Fruit fly (Drosophila melanogaster) Kc167 (cell line): Measurements from ENCODE around the gene Srp19.

Source experiments
- h ChIP-seq: fragments of >200 bp; optimal IDR thresholded peaks from 3 replicates; lab custom pipeline; 2018; ENCODE audit warnings: missing external identifiers
- insv ChIP-seq: fragments of >200 bp; optimal IDR thresholded peaks from 3 replicates; lab custom pipeline; 2018; ENCODE audit warnings: missing external identifiers
- psq ChIP-seq: fragments of >200 bp; optimal IDR thresholded peaks from 2 replicates; lab custom pipeline; 2017; ENCODE audit warnings: missing external identifiers

- TF ChIP-seq insv (lab: Kevin White, UChicago), result no peak
- TF ChIP-seq psq (lab: Kevin White, UChicago), result no peak
- no peak for TF ChIP-seq h
Measured at dm6 chr3L:7312754-7313153, 35.1 kb downstream of the Srp19 start, which contains the start of gene unc-13-4A.
